Worm (Caenorhabditis elegans) whole organism, L2 larva: ENCODE results near the gene syg-1.

Experiments used
- C34F6.9 ChIP-seq: fragments of 150-350 bp; optimal IDR thresholded peaks from 2 replicates; lab custom pipeline; 2014; ENCODE audit warnings: missing biosample characterization, missing genetic modification characterization
- F13H6.1 ChIP-seq: sonication (generic microtip); optimal IDR thresholded peaks from 2 replicates; lab custom pipeline; 2016; ENCODE audit warnings: missing genetic modification characterization, missing compliant biosample characterization
- R02D3.7 ChIP-seq: fragments of 150-350 bp; optimal IDR thresholded peaks from 2 replicates; lab custom pipeline; 2014; ENCODE audit warnings: missing biosample characterization, missing genetic modification characterization
- Y55F3AM.14 ChIP-seq: fragments of 200-800 bp; sonication (Bioruptor generic); optimal IDR thresholded peaks from 2 replicates; lab custom pipeline; 2018; ENCODE audit warnings: mild to moderate bottlenecking, missing genetic modification characterization, missing compliant biosample characterization
- ZK546.5 ChIP-seq: sonication (generic microtip); optimal IDR thresholded peaks from 2 replicates; lab custom pipeline; 2017; ENCODE audit warnings: missing biosample characterization, missing genetic modification characterization
- alr-1 ChIP-seq: fragments of 150-350 bp; optimal IDR thresholded peaks from 2 replicates; lab custom pipeline; 2014; ENCODE audit warnings: missing biosample characterization, missing genetic modification characterization
- ama-1 ChIP-seq: fragments of 150-350 bp; optimal IDR thresholded peaks from 2 replicates; lab custom pipeline; 2018; ENCODE audit warnings: inconsistent platforms
- blmp-1 ChIP-seq: sonication (generic microtip); optimal IDR thresholded peaks from 2 replicates; lab custom pipeline; 2017; ENCODE audit warnings: missing genetic modification characterization, mild to moderate bottlenecking, missing compliant biosample characterization, antibody characterized with exemption, moderate library complexity; ENCODE audit not compliant: insufficient read depth
- ceh-16 ChIP-seq: fragments of 150-350 bp; optimal IDR thresholded peaks from 2 replicates; lab custom pipeline; 2014; ENCODE audit warnings: missing biosample characterization, missing genetic modification characterization
- ceh-82 ChIP-seq: fragments of 150-350 bp; optimal IDR thresholded peaks from 2 replicates; lab custom pipeline; 2014; ENCODE audit warnings: missing biosample characterization, missing genetic modification characterization
- crh-2 ChIP-seq: sonication (generic microtip); optimal IDR thresholded peaks from 2 replicates; lab custom pipeline; 2017; ENCODE audit warnings: missing biosample characterization, missing genetic modification characterization
- dmd-4 ChIP-seq: sonication (generic microtip); optimal IDR thresholded peaks from 2 replicates; lab custom pipeline; 2017; ENCODE audit warnings: missing biosample characterization, missing genetic modification characterization
- egl-27 ChIP-seq: sonication (generic microtip); optimal IDR thresholded peaks from 3 replicates; lab custom pipeline; 2017; ENCODE audit warnings: missing biosample characterization, missing genetic modification reagents, missing genetic modification characterization
- elt-1 ChIP-seq: fragments of 150-350 bp; optimal IDR thresholded peaks from 2 replicates; lab custom pipeline; 2014; ENCODE audit warnings: missing biosample characterization, missing genetic modification characterization
- fos-1 ChIP-seq: fragments of 150-350 bp; optimal IDR thresholded peaks from 2 replicates; lab custom pipeline; 2014; ENCODE audit warnings: missing biosample characterization, missing genetic modification characterization
- gmeb-1 ChIP-seq: fragments of 150-350 bp; optimal IDR thresholded peaks from 2 replicates; lab custom pipeline; 2014; ENCODE audit warnings: missing biosample characterization, missing genetic modification characterization
- lin-11 ChIP-seq: fragments of 150-350 bp; sonication (generic microtip); optimal IDR thresholded peaks from 2 replicates; lab custom pipeline; 2014; ENCODE audit warnings: missing biosample characterization, missing genetic modification characterization, inconsistent platforms, mixed read lengths
- lin-13 ChIP-seq: fragments of 150-350 bp; optimal IDR thresholded peaks from 2 replicates; lab custom pipeline; 2014; ENCODE audit warnings: missing biosample characterization, missing genetic modification reagents, missing genetic modification characterization
- lin-39 ChIP-seq: fragments of 150-350 bp; optimal IDR thresholded peaks from 2 replicates; lab custom pipeline; 2014; ENCODE audit warnings: missing biosample characterization, missing genetic modification reagents, missing genetic modification characterization
- lsy-2 ChIP-seq, 2 experiments: fragments of 150-350 bp in 1 of 2; sonication (generic microtip) in 1 of 2; optimal IDR thresholded peaks; 2 replicates each; lab custom pipeline; 2014 to 2017; ENCODE audit warnings: missing biosample characterization in 2 of 2, missing genetic modification characterization in 2 of 2
- mab-5 ChIP-seq: fragments of 150-350 bp; optimal IDR thresholded peaks from 2 replicates; lab custom pipeline; 2014; ENCODE audit warnings: missing biosample characterization, missing genetic modification characterization
- mbf-1 ChIP-seq: sonication (generic microtip); optimal IDR thresholded peaks from 2 replicates; lab custom pipeline; 2017; ENCODE audit warnings: missing biosample characterization, missing genetic modification characterization
- mdl-1 ChIP-seq, 2 experiments: fragments of 150-350 bp in 1 of 2; sonication (generic microtip) in 1 of 2; optimal IDR thresholded peaks; 2 replicates each; lab custom pipeline; 2017; ENCODE audit warnings: missing biosample characterization in 2 of 2, missing genetic modification characterization in 2 of 2
- nhr-12 ChIP-seq: fragments of 150-350 bp; optimal IDR thresholded peaks from 2 replicates; lab custom pipeline; 2014; ENCODE audit warnings: missing biosample characterization, missing genetic modification characterization
- nhr-129 ChIP-seq: fragments of 150-350 bp; optimal IDR thresholded peaks from 2 replicates; lab custom pipeline; 2014; ENCODE audit warnings: missing biosample characterization, missing genetic modification characterization
- nhr-21 ChIP-seq: fragments of 150-350 bp; optimal IDR thresholded peaks from 2 replicates; lab custom pipeline; 2014; ENCODE audit warnings: missing biosample characterization, missing genetic modification characterization
- nhr-237 ChIP-seq: fragments of 150-350 bp; optimal IDR thresholded peaks from 2 replicates; lab custom pipeline; 2014; ENCODE audit warnings: missing biosample characterization, missing genetic modification characterization
- nhr-25 ChIP-seq: fragments of 150-350 bp; sonication (generic microtip); optimal IDR thresholded peaks from 3 replicates; lab custom pipeline; 2014; ENCODE audit warnings: missing biosample characterization, missing genetic modification characterization
- nhr-6 ChIP-seq: fragments of 150-350 bp; optimal IDR thresholded peaks from 2 replicates; lab custom pipeline; 2014; ENCODE audit warnings: missing biosample characterization, missing genetic modification characterization
- nhr-77 ChIP-seq: fragments of 150-350 bp; optimal IDR thresholded peaks from 2 replicates; lab custom pipeline; 2014; ENCODE audit warnings: missing biosample characterization, missing genetic modification characterization
- peb-1 ChIP-seq: fragments of 150-350 bp; optimal IDR thresholded peaks from 2 replicates; lab custom pipeline; 2014; ENCODE audit warnings: missing biosample characterization, missing genetic modification characterization
- sem-4 ChIP-seq: fragments of 150-350 bp; optimal IDR thresholded peaks from 2 replicates; lab custom pipeline; 2014; ENCODE audit warnings: missing biosample characterization, missing genetic modification reagents, missing genetic modification characterization
- skn-1 ChIP-seq: sonication (generic microtip); optimal IDR thresholded peaks from 2 replicates; lab custom pipeline; 2017; ENCODE audit warnings: missing biosample characterization, missing genetic modification characterization
- sma-3 ChIP-seq: sonication (generic microtip); optimal IDR thresholded peaks from 2 replicates; lab custom pipeline; 2016; ENCODE audit warnings: missing genetic modification reagents, missing genetic modification characterization, missing compliant biosample characterization
- sma-9 ChIP-seq, 2 experiments: fragments of 150-350 bp in 1 of 2; sonication (generic microtip) in 1 of 2; optimal IDR thresholded peaks; 2 replicates each; lab custom pipeline; 2014 to 2016; ENCODE audit warnings: missing genetic modification characterization in 2 of 2, mild to moderate bottlenecking in 1 of 2, missing biosample characterization in 1 of 2, missing compliant biosample characterization in 1 of 2, missing genetic modification reagents in 1 of 2, moderate library complexity in 1 of 2
- snpc-4 ChIP-seq: fragments of 150-350 bp; optimal IDR thresholded peaks from 2 replicates; lab custom pipeline; 2014; ENCODE audit warnings: missing biosample characterization, missing genetic modification characterization
- unc-39 ChIP-seq: fragments of 150-350 bp; optimal IDR thresholded peaks from 2 replicates; lab custom pipeline; 2014; ENCODE audit warnings: missing biosample characterization, missing genetic modification characterization
- unc-55 ChIP-seq: fragments of 150-350 bp; sonication (generic microtip); optimal IDR thresholded peaks from 3 replicates; lab custom pipeline; 2014; ENCODE audit warnings: missing biosample characterization, missing genetic modification reagents, missing genetic modification characterization
- unc-62 ChIP-seq: fragments of 150-350 bp; optimal IDR thresholded peaks from 2 replicates; lab custom pipeline; 2014; ENCODE audit warnings: missing biosample characterization, missing genetic modification reagents, missing genetic modification characterization
- zag-1 ChIP-seq: fragments of 150-350 bp; optimal IDR thresholded peaks from 2 replicates; lab custom pipeline; 2014; ENCODE audit warnings: missing biosample characterization, missing genetic modification characterization
- ztf-1 ChIP-seq: fragments of 200-800 bp; sonication (Bioruptor generic); conservative IDR thresholded peaks from 2 replicates; pipeline ENCODE4 v1.3.6; 2022; ENCODE audit warnings: missing genetic modification characterization, missing compliant biosample characterization
- ztf-11 ChIP-seq: sonication (generic microtip); optimal IDR thresholded peaks from 2 replicates; lab custom pipeline; 2017; ENCODE audit warnings: missing biosample characterization, missing genetic modification characterization
- ztf-4 ChIP-seq: fragments of 150-350 bp; optimal IDR thresholded peaks from 2 replicates; lab custom pipeline; 2014; ENCODE audit warnings: missing biosample characterization, missing genetic modification characterization

syg-1 gene

DNA sequence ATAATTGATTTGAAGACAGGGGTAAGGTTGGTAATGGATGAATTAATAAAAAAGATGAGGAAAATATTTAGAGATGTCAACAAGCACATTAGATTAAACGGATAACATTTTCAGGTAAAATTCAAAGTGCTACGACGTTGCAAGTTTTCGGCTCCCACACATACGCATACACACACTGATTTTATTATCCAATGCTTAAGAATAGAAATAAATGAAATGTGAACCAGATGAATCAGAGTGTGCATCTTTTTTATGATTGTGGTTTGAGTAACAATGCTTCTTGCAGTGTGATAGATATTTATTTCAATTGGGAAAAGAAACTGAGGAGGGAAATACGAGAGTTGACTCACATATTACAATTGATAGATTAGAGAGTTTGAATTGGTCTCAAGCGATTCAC lies 23.6 kb upstream of the syg-1 start:
- no peak for TF ChIP-seq sma-3 (GFP tag; lab: Kevin White, UChicago)
- no peak for TF ChIP-seq ztf-4
- TF ChIP-seq sma-9 (GFP tag; optimal IDR thresholded peaks at IDR 0.05; lab: Kevin White, UChicago): no peak
- no peak for TF ChIP-seq sma-9 (tag; optimal IDR thresholded peaks at IDR 0.05; lab: Kevin White, UChicago)
- TF ChIP-seq unc-62 (GFP tag; lab: Kevin White, UChicago): no peak
- no peak for TF ChIP-seq lin-13 (GFP tag; lab: Kevin White, UChicago)
- no peak for TF ChIP-seq peb-1 (tag; lab: Kevin White, UChicago)
- TF ChIP-seq nhr-12 (tag; lab: Kevin White, UChicago): no peak
- no peak for TF ChIP-seq ama-1 (lab: Kevin White, UChicago)
- no peak for TF ChIP-seq nhr-237 (tag; lab: Kevin White, UChicago)
- TF ChIP-seq gmeb-1: no peak

ce11 chrX:2536246-2536772 lies 21.2 kb upstream of the syg-1 start:
- no peak for TF ChIP-seq nhr-12 (tag; lab: Kevin White, UChicago)
- no peak for TF ChIP-seq skn-1 (tag; lab: Kevin White, UChicago)
- peak in 1 of 2 experiments; percentile 73 for TF ChIP-seq mdl-1 (tag; optimal IDR thresholded peaks at IDR 0.05; lab: Kevin White, UChicago)
- peak; percentile 39 for TF ChIP-seq lin-39 (tag; lab: Kevin White, UChicago)
- TF ChIP-seq lin-11 (tag; lab: Kevin White, UChicago): peak; percentile 30
- TF ChIP-seq ztf-11: no peak
- peak; percentile 43 to 85 for TF ChIP-seq lsy-2 (tag; optimal IDR thresholded peaks at IDR 0.05; lab: Kevin White, UChicago)
- TF ChIP-seq unc-55 (GFP tag; lab: Kevin White, UChicago): peak; percentile 92
- TF ChIP-seq crh-2 (tag; lab: Kevin White, UChicago): peak; percentile 79
- TF ChIP-seq C34F6.9 (tag; lab: Kevin White, UChicago): peak; percentile 92
- TF ChIP-seq lin-13 (GFP tag; lab: Kevin White, UChicago): peak; percentile 75
- TF ChIP-seq Y55F3AM.14: peak; percentile 65
- peak; percentile 94 for TF ChIP-seq sma-9 (GFP tag; optimal IDR thresholded peaks at IDR 0.05; lab: Kevin White, UChicago)
- TF ChIP-seq sma-9 (tag; optimal IDR thresholded peaks at IDR 0.05; lab: Kevin White, UChicago): no peak
- peak; percentile 72 for TF ChIP-seq snpc-4 (tag; lab: Kevin White, UChicago)
- peak; percentile 92 for TF ChIP-seq sem-4 (tag; lab: Kevin White, UChicago)
- TF ChIP-seq nhr-25 (tag; lab: Kevin White, UChicago): peak; percentile 80
- no peak for TF ChIP-seq elt-1 (tag; lab: Kevin White, UChicago)
- TF ChIP-seq ceh-16 (tag; lab: Kevin White, UChicago): peak; percentile 78
- TF ChIP-seq unc-39 (tag; lab: Kevin White, UChicago): no peak
- TF ChIP-seq unc-62 (GFP tag; lab: Kevin White, UChicago): no peak
- TF ChIP-seq zag-1 (tag; lab: Kevin White, UChicago): peak; percentile 94
- TF ChIP-seq mbf-1: no peak
- peak; percentile 75 for TF ChIP-seq egl-27 (tag; lab: Kevin White, UChicago)
- no peak for TF ChIP-seq nhr-77 (tag; lab: Kevin White, UChicago)
- peak; percentile 88 for TF ChIP-seq nhr-6 (tag; lab: Kevin White, UChicago)
- TF ChIP-seq R02D3.7 (tag; lab: Kevin White, UChicago): no peak
- no peak for TF ChIP-seq ama-1 (lab: Kevin White, UChicago)
- TF ChIP-seq sma-3 (GFP tag; lab: Kevin White, UChicago): peak; percentile 57
- TF ChIP-seq ZK546.5: no peak
- TF ChIP-seq gmeb-1: peak; percentile 25
- no peak for TF ChIP-seq ztf-1 (GFP tag; lab: Robert Waterston, UW)
- TF ChIP-seq blmp-1 (tag; lab: Kevin White, UChicago): peak; percentile 73
- no peak for TF ChIP-seq dmd-4 (tag; lab: Kevin White, UChicago)
- peak; percentile 29 for TF ChIP-seq nhr-21 (tag; lab: Kevin White, UChicago)
- no peak for TF ChIP-seq peb-1 (tag; lab: Kevin White, UChicago)
- TF ChIP-seq fos-1: peak; percentile 52
- peak; percentile 97 for TF ChIP-seq nhr-129
- peak; percentile 97 for TF ChIP-seq F13H6.1
- TF ChIP-seq mab-5: peak; percentile 80
- TF ChIP-seq ceh-82: peak; percentile 59
- no peak for TF ChIP-seq alr-1 (tag; lab: Kevin White, UChicago)
